Comparison of ENCODE assay signal across 3 fruit fly cellular contexts in the genomic region with DNA sequence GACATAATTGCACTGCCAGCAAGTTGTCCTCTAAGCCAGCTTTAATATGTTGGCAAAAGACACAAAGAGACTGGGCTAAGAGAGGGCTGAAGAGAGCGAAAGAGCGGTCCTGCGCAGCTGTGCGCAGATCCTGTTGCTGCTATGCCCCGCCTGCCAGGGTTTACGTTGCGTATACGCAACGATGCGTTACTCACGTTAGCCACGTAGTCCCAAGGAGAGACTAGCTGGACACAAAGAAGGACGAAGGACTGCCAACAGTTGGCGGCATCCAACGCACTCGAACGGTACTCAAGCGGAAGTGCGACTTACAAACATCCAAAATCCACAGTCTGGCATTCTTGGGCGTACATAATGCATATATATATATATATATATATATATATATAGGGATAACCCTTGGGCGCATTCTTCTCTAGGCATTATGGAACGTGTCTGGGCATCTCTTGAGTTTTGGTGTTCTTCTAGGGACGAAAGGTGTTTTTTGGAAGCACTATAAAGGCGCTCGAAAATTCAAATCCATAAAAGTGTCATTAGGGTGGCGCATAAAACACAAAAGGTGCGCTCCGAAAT.
TF ChIP-seq lines count a peak whose summit lies in the region.

No protein-coding gene starts in this region.

- TF ChIP-seq CTCF in whole organism, embryonic (GFP tag; optimal IDR thresholded peaks at IDR 0.05; lab: Kevin White, UChicago): no peak

TF ChIP-seq in whole organism, adult, 20 proteins besides CTCF, POLR2A, EP300 and RAD21:
- peak; percentile 31 for TF ChIP-seq kay (GFP tag; lab: Kevin White, UChicago; ENCODE audit: borderline replicate concordance)
- TF ChIP-seq CG7045 (GFP tag; optimal IDR thresholded peaks at IDR 0.05; lab: Kevin White, UChicago): no peak

TF ChIP-seq in whole organism, embryonic, 481 proteins besides CTCF, POLR2A, EP300 and RAD21:
- TF ChIP-seq CG17359 (tag; optimal IDR thresholded peaks at IDR 0.05; lab: Kevin White, UChicago) (no peak), CG34422 (GFP tag; IDR thresholded peaks at IDR 0.05; lab: Robert Waterston, UW) (0 out of 3 replicates have a peak, but pooled peaks have one; percentile 14), Tbp (GFP tag; optimal IDR thresholded peaks at IDR 0.05; lab: Kevin White, UChicago) (no peak), disco-r (GFP tag; optimal IDR thresholded peaks at IDR 0.05; lab: Kevin White, UChicago) (no peak), hth (optimal IDR thresholded peaks at IDR 0.05; lab: Kevin White, UChicago) (no peak), Hr3 (GFP tag; optimal IDR thresholded peaks at IDR 0.05; lab: Kevin White, UChicago) (no peak), CG1603 (tag; optimal IDR thresholded peaks at IDR 0.05; lab: Kevin White, UChicago) (no peak), dm (GFP tag; optimal IDR thresholded peaks at IDR 0.05; lab: Kevin White, UChicago) (no peak), CG4424 (GFP tag; optimal IDR thresholded peaks at IDR 0.05; lab: Kevin White, UChicago) (no peak), scrt (GFP tag; optimal IDR thresholded peaks at IDR 0.05; lab: Kevin White, UChicago) (peak; percentile 39), stwl (tag; optimal IDR thresholded peaks at IDR 0.05; lab: Kevin White, UChicago) (no peak), Hey (tag; optimal IDR thresholded peaks at IDR 0.05; lab: Kevin White, UChicago) (no peak), ewg (GFP tag; optimal IDR thresholded peaks at IDR 0.05; lab: Kevin White, UChicago) (peak; percentile 25), CG10543 (GFP tag; optimal IDR thresholded peaks at IDR 0.05; lab: Kevin White, UChicago) (no peak), emc (GFP tag; optimal IDR thresholded peaks at IDR 0.05; lab: Kevin White, UChicago) (no peak), wek (GFP tag; optimal IDR thresholded peaks at IDR 0.05; lab: Kevin White, UChicago) (no peak), CG13894 (tag; optimal IDR thresholded peaks at IDR 0.05; lab: Kevin White, UChicago) (peak; percentile 92), Mrtf (GFP tag; IDR thresholded peaks at IDR 0.05; lab: Robert Waterston, UW) (no peak), CG8765 (GFP tag; IDR thresholded peaks at IDR 0.05; lab: Robert Waterston, UW) (no peak), kay (GFP tag; optimal IDR thresholded peaks at IDR 0.05; lab: Kevin White, UChicago) (no peak), Hr39 (optimal IDR thresholded peaks at IDR 0.05; lab: Kevin White, UChicago) (peak; percentile 44), trem (tag; optimal IDR thresholded peaks at IDR 0.05; lab: Kevin White, UChicago) (no peak), gem (tag; optimal IDR thresholded peaks at IDR 0.05; lab: Kevin White, UChicago) (no peak), chinmo (GFP tag; IDR thresholded peaks at IDR 0.05; lab: Robert Waterston, UW; ENCODE audit: partially characterized antibody) (0 out of 4 replicates have a peak, but pooled peaks have one; percentile 25), CG8281 (tag; optimal IDR thresholded peaks at IDR 0.05; lab: Kevin White, UChicago) (no peak), Trl (optimal IDR thresholded peaks at IDR 0.05; lab: Kevin White, UChicago) (peak; percentile 12 to 49), Trl (GFP tag; optimal IDR thresholded peaks at IDR 0.05; lab: Kevin White, UChicago) (no peak), fru (optimal IDR thresholded peaks at IDR 0.05; lab: Kevin White, UChicago) (no peak), Deaf1 (tag; optimal IDR thresholded peaks at IDR 0.05; lab: Kevin White, UChicago) (peak; percentile 21), da (GFP tag; optimal IDR thresholded peaks at IDR 0.05; lab: Kevin White, UChicago) (no peak), CG9437 (GFP tag; optimal IDR thresholded peaks at IDR 0.05; lab: Kevin White, UChicago) (peak; percentile 50), CG14965 (GFP tag; optimal IDR thresholded peaks at IDR 0.05; lab: Kevin White, UChicago; ENCODE audit: borderline replicate concordance) (no peak), CG3163 (GFP tag; optimal IDR thresholded peaks at IDR 0.05; lab: Kevin White, UChicago) (peak; percentile 65), luna (GFP tag; optimal IDR thresholded peaks at IDR 0.05; lab: Kevin White, UChicago) (no peak), CG30431 (GFP tag; optimal IDR thresholded peaks at IDR 0.05; lab: Kevin White, UChicago) (no peak), ato (GFP tag; IDR thresholded peaks at IDR 0.05; lab: Robert Waterston, UW; ENCODE audit: partially characterized antibody) (no peak)

TF ChIP-seq in whole organism, wandering third instar larva, 38 proteins besides CTCF, POLR2A, EP300 and RAD21:
- TF ChIP-seq Dfd (GFP tag; optimal IDR thresholded peaks at IDR 0.05; lab: Kevin White, UChicago) (peak; percentile 69), tai (GFP tag; optimal IDR thresholded peaks at IDR 0.05; lab: Kevin White, UChicago) (no peak)
